Worm (Caenorhabditis elegans) whole organism, dauer: ENCODE measurements around the gene F15B10.3.

ENCODE experiments used
- unc-62 ChIP-seq: sonication (generic microtip); optimal IDR thresholded peaks from 2 replicates; lab custom pipeline; 2017; ENCODE audit warnings: missing biosample characterization, missing genetic modification reagents, missing genetic modification characterization

Gene F15B10.3

DNA sequence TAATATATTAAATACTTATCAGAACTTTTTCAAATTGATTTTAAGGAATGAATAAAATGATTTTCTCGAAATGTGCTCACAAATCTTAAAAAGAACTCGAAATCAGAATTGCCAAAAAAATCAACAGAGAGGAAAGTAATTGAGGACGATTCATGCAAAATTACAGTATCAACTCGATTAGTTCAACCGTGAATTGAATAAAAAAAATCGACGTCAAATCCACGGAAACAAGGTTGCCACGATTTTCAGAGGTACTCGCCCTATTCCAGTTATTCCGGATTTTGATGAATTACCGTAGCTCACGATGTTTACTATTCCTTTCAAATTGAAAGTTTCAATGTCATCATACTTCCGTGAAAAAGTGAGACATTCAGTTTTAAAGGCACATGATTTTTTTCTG lies at the start of gene F15B10.3:
Gene F15B10.3, plus strand, starts transcription at position 301 of the 400 bp plus-strand sequence.
- no peak for TF ChIP-seq unc-62

DNA sequence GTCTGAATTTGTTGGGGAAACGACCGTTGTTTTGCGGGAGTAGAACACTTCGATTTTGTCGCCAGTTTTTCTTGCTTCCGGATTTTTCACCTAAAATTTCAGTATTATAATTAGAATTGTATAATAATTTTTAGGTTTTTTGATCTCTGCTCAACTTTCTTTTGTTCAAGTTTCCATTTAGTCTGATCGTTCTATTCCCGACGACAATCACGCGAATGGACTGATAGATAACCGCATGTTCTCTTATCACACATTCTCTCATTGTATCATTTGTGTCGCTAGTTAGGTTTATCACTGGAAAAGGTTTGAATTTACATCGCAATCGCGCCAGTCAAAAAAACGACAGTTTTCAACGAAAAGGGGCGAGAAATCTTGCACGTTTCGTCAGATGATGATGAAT lies 47.6 kb upstream of the F15B10.3 start:
- no peak for TF ChIP-seq unc-62

DNA sequence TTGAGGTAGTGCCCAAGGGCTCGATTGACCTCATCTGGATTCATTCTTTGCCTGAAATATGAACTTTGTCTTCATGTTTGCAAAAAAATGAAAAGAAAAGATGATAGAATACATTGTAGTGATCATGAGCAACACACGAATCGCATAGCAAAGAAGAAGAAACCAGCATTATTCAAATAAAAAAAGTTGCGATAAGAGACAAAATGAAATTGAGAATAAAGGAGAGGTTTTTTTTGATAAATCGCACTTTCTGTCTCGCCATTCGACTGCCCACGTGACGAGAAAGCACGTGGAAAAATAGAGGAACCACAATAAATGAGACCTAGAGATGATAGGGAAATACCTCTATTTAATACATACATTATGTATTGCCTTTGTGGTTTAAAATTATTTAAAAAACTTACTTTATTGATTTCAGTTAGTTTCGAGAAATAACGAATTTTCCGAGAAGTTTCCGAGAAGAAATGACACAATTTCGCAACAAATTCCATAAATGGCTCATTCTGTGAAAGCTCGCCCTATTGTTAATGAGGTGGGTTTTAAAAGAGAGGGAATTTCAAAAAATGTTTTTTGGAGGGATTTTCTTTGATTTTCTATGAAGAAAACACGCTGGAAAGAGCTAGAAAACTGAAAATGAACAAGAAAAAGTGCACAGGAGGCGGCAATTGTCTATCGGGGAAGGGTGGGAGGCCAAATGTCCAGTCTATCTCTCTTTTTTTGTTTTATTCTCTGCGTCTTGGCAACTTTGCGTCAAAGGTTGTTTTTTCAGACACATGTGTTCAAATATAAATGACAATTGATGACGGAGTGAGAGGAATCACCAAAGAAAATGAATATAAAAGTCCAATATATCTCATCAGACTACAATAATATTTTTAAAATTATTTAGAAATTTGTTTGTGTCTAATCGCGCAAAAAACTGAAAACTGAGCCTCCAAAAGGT lies 46.8 kb upstream of the F15B10.3 start, which contains the start of gene paqr-1:
Gene paqr-1, minus strand, starts transcription at position 51 of the 943 bp plus-strand sequence.
- TF ChIP-seq unc-62 = no peak

DNA sequence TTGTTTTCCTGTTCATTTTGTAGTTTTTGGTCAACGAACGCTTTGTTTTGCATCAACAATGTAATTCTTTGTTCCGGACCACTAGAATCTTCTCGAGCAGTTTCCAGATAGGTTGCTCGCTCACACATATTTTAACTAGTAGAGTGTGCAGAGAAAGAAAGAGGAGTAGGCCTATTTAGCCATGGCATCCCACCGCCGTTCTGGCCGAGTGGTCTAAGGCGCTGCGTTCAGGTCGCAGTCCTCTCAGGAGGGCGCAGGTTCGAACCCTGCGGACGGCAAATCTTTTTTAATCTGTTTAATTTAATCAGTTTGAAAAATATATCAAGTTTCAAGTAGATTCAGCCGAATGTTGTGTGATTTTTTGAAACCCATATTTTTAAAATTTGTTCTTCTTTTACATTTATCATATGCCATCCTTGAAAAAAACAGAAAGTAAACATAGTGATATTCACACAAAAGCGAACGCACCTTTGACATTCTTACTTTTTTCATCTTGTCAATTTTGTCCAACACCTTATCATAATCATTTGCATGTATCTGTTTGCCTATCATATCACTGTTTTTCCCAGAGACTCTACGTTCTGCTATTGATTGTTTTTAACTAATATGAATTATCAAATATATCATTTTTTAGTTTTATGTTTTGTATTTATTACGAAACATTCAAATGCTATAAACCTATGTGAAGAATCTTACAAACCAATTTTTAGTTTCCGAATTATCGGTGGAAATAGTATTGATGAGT lies 45.7 kb upstream of the F15B10.3 start, which contains the start of gene try-3:
Gene try-3, plus strand, starts transcription at position 532 of the 745 bp plus-strand sequence.
- TF ChIP-seq unc-62 = no peak

DNA sequence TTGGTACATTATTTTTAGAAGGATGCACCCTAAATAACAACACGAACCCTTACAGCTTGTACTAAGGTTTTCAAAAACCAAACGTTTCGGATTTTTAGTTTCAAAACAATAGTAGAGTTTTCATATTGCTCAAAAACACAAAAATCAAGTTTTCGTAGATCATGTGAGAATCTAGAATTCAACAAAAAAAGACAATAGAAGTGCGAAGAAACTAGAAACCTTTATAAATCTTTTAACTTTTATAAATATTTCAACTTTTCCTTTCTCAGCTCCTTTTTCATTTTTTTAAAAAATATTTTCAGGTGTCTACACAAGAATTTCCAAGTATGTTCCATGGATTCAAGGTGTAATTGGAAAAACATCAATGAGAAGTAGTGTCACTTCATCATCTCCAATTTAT lies 42.0 kb upstream of the F15B10.3 start, which contains the start of gene best-9:
Gene best-9, plus strand, starts transcription at position 301 of the 400 bp plus-strand sequence.
- no peak for TF ChIP-seq unc-62

DNA sequence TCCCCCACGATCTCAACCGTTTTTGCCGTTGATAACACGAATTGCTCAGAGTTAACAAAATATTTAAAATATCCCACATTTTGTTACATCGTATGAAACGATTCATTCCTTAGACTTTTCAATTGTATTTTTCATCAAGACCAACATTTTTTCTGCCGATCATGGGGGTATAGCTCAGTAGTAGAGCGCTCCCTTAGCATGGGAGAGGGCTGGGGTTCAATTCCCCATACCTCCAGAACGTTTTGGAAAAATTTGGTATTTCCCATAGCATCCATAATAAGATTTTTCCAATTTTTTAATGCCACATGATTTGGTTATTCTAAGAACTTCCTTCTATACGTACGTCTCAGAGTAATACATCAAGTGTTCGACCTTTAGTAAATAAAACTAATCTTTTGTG lies 40.4 kb upstream of the F15B10.3 start:
- no peak for TF ChIP-seq unc-62

DNA sequence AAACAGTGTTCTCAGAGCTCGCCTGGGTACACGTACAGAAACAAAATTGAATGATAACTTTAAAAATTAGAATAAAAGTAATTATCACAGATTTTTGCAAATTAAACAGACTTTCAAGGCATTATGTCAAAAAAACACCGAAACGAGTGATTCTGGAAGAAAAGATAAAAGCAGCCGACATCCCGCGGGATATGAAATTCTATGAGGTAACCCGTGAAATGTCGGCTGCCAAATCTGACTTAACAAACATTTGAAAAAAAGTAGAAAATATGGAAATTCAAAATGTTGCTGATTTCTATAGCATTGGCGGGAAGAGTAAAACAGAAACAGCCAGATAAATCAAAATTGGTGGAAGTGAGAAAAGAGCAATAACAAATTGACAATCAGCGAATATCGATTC lies 36.9 kb upstream of the F15B10.3 start:
- no peak for TF ChIP-seq unc-62

DNA sequence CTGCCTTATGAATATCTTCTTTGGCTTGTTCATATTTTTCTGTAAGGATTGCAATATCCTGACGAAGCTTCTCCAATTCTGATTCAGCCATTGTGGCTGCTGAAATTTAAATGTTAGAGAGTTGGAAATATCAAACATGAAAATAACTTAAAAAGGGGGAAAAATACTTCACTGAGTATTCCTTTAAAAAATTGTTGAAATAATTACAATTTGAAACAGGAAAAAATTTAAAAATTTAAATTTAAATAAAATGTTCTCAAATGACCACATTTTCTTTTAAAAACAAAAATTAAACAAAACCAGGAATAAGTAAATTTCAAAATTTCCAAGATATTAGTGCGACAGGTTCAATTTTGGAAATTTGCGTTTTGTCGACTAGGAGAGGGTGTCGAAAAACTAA lies 30.2 kb upstream of the F15B10.3 start, which contains the start of gene bicd-1:
Gene bicd-1, minus strand, starts transcription at position 101 of the 400 bp plus-strand sequence.
- TF ChIP-seq unc-62 = no peak

DNA sequence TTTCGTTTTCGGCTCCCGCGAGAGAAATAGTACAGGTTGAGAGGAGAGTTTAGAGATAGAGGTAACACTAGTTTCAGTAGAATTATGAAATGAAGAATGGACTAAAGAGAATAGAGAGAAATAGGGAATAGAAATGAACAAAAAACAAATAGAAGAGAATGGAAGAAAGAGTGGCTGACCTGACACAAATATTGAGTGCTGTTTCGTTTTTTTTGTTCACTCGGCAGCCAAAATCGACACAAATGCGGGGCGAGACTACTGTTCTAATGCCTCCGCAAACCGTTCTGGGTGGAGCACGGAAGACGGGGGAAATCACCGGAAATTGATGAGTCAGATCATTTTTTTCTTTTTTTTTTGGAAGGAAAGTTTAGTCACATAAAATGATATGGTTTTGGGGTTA lies 29.8 kb upstream of the F15B10.3 start:
- no peak for TF ChIP-seq unc-62

DNA sequence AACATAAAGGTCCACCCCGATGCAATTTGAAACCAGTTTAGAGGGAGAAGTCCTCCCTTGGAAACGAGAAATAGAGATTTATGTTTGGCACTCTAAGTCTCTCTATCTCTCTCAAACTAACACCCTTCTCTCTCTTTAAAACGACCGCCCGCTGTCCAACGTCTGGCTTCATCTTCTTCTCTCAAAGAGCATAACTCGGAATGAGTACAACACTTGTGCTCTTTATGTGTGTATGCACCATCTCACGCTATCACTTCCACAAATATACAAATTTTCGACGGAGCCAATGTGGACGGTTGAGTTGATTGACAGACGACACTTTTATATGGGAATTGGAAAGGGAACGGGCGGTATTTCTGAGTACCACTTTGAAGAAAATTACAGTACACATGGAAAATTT lies 28.1 kb upstream of the F15B10.3 start:
- TF ChIP-seq unc-62 = no peak

DNA sequence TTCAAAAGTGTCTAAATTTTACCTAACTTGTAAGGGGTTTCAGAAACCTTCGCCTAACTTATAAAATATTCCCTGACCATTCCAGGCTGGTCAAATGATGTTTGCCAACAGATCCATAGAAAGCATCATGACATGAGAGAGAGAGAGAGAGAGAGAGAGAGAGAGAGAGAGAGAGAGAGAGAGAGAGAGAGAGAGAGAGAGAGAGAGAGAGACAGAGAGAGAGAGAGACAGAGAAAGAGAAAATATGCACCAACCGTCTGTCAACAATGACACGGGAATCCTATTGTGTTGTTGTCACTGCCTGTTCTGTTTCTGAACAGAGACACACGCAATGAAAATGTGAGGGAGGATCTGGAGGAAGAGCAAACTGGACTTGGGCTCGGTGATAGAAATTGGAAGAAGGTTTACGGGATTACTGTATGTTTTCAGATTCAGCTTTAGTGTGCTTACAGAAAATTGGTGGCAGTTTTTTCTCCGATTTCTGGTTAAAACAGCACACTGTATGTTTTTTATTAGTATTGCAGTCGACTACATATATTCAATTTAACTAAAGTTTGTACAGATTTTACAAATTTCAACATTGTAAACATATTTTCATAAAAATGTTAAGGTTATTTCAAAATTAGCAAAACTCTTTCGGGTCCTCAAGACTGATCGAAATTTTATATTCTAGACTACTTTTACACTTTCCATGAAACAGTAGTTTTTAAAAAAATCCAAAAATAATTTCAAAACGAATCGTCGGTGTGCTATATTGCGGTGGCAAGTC lies 26.3 kb upstream of the F15B10.3 start:
- no peak for TF ChIP-seq unc-62

DNA sequence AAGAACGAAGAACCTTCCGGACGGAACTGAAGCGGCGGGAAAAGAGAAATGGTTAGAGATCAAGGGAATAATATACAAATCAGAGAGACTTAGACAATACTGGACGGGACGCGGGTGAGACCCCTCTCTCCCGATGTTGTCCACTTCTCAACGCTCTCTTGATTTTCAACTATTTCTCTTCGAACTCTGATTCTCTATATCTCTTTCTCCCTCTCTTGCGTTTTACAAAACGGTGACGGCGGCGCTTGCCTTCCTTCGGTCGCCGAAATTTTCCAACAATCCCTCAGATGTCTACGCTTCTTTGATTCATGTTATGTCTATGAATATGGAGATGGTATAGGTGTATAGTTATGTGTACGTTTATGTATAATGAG lies 25.8 kb upstream of the F15B10.3 start:
- TF ChIP-seq unc-62 = no peak

DNA sequence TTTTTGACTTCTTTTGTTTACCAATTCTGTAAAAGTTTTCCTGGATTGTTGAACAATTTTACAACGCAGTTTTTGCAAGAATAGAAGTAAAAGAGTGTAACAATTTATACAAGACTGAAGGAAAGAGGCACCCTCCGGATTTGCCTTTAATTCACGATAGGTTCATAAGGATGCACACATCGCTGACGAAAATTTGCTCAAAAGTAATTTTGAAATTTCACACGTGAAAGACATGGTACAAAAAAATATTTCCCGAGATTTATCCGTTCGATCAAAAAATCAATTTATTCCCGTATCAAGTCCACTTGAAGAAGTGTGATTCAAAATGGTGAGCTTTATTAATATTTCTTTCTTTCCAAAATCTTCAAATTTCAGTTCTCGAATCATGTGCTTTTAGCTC lies 24.6 kb upstream of the F15B10.3 start, which contains the start of gene C43G2.3:
Gene C43G2.3, plus strand, starts transcription at position 301 of the 400 bp plus-strand sequence.
- TF ChIP-seq unc-62 = no peak

DNA sequence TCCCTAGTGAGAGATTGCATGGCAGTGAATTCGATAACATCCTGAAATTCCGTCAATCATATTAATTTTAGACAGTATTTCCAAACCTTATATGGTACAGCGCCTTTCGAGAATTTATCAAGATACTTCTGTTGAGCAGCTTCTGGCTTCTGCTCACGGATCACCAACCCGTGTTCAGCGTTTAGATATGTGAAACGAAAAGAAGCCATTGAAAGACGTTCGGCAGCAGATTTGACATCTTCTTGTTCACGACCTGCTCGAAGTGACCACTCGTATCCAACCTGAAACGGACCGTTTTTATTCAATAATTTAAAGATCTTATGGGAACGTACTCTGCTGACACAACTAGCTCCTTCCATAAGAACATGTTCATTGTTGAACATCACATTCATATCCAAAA lies 20.8 kb upstream of the F15B10.3 start:
- TF ChIP-seq unc-62 = no peak

DNA sequence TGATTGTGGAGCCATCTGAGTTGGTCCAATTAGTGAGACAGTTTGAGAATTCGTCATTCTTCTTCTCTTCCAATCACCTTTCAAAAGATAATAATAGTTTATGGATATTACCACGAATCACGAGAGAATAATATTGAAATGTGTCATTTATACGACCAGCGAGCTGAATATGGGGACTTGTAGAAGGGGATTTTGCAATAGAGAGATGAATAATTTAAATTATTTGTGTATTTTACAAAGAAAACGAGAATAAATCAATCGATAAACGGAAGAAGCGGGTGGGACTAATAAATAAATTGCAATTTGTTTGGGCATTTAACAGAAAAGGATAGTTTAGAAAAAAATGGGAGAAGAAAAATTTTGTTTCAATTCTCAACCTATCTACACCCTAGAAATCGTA lies 19.9 kb upstream of the F15B10.3 start, which contains the start of gene odr-8:
Gene odr-8, minus strand, starts transcription at position 101 of the 400 bp plus-strand sequence.
- no peak for TF ChIP-seq unc-62

DNA sequence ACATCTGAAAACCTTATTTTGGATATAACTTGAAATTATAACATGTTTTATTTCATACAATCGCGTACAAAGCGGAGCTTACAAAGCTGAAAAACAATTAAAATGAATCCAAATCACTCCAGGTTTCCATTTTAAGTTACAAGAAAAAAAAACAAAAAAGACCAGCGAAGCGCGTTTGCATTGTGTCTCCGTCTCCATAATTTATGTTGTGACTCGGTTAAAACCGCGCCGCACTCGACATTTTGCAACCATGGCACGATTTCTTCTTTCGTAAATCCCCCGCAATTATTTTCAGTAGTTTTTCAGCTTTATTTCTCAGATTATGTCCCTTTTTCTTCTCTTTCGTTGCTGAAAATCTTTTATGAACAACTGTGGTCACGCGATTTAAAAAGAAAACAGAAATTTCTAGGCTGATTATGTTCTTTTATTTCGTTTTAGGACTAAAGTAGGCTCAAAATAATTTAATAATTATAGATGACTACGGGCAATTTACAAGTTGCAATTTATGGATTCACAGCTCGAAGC lies 17.0 kb upstream of the F15B10.3 start, which contains the start of the genes F38A5.2 and dnj-11:
Gene F38A5.2, minus strand, starts transcription at position 4 of the 525 bp plus-strand sequence.
Gene dnj-11, plus strand, starts transcription at position 475 of the 525 bp plus-strand sequence.
- TF ChIP-seq unc-62 = no peak
